Worm (Caenorhabditis elegans): ENCODE data around the gene F16B4.7.

The F16B4.7 gene

DNA sequence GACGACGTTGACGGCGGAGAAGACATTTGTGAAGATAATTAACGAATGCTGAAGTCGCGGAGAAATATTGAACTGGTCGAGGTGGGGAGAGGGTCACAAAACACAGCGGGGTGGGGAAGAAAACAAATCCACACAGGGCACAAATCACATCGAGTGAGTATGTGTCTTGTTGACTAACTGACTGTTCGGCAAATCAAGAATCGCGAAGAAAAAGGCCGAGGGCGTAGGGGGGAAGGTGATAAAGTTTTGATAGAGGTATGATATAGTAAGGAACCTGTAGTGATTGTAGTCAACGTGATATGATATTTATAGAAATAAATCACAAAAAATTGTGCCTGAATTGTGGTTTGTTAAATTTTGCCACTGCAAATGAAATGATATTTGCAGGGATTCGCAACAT lies 22.3 kb downstream of the F16B4.7 start, which contains the start of gene nhr-178 (continued):
- peak; percentile 68 for TF ChIP-seq nhr-85 (tag)
- TF ChIP-seq F16B12.6 (tag; optimal IDR thresholded peaks at IDR 0.05): no peak
- no peak for TF ChIP-seq unc-86 (tag; optimal IDR thresholded peaks at IDR 0.05)
- TF ChIP-seq lir-3 (tag; optimal IDR thresholded peaks at IDR 0.05; ENCODE audit: poor library complexity): no peak
- no peak for TF ChIP-seq efl-3 (GFP tag; optimal IDR thresholded peaks at IDR 0.05)
- TF ChIP-seq lin-13 (GFP tag; optimal IDR thresholded peaks at IDR 0.05): no peak
- no peak for TF ChIP-seq grh-1 (GFP tag; IDR thresholded peaks at IDR 0.05)
- TF ChIP-seq lin-35 (GFP tag; optimal IDR thresholded peaks at IDR 0.05): peak in 1 of 2 experiments; percentile 46
- no peak for TF ChIP-seq pax-3 (tag; optimal IDR thresholded peaks at IDR 0.05)
- TF ChIP-seq egl-13 (tag; optimal IDR thresholded peaks at IDR 0.05): no peak
- no peak for TF ChIP-seq sptf-1 (tag; optimal IDR thresholded peaks at IDR 0.05)
- peak; percentile 33 for TF ChIP-seq snu-23 (GFP tag; optimal IDR thresholded peaks at IDR 0.05)
- TF ChIP-seq nhr-11 (tag; optimal IDR thresholded peaks at IDR 0.05): no peak
- no peak for TF ChIP-seq ceh-88 (GFP tag; IDR thresholded peaks at IDR 0.05)

DNA sequence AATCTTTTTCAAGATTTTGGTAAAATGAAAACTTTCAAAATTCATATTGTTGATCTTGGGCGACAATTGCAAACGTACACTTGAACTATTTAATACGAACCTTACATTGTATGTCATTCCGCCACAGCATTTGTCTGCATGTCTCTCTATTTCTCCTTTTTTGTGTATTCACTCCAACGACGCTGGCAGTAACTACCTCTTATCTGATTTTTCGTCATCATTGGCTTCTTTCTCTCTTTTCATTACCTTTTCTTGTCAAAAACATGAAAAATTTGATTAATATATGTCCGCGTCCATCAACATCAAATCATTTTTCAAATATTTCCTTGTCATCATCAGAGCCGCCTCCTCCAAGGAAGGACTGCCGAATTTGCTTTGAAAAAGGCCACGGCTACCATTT lies 24.6 kb downstream of the F16B4.7 start, which contains the start of gene nhr-177:
Gene nhr-177 (plus strand): TSS at position 167 of the 400 bp plus-strand sequence.
- TF ChIP-seq nhr-85 (tag) (peak; percentile 66), elt-2 (tag; optimal IDR thresholded peaks at IDR 0.05) (peak; percentile 45), ceh-8 (GFP tag; optimal IDR thresholded peaks at IDR 0.05) (no peak), nhr-90 (tag; optimal IDR thresholded peaks at IDR 0.05; ENCODE audit: poor library complexity) (peak; percentile 10), unc-86 (tag; optimal IDR thresholded peaks at IDR 0.05) (no peak), sptf-1 (tag; optimal IDR thresholded peaks at IDR 0.05) (no peak), sup-37 (GFP tag; optimal IDR thresholded peaks at IDR 0.05) (no peak), snu-23 (GFP tag; optimal IDR thresholded peaks at IDR 0.05) (peak; percentile 19), lin-35 (GFP tag; optimal IDR thresholded peaks at IDR 0.05) (peak in 1 of 2 experiments; percentile 1), Y116A8C.19 (tag; optimal IDR thresholded peaks at IDR 0.05; ENCODE audit: borderline replicate concordance) (no peak), blmp-1 (tag; optimal IDR thresholded peaks at IDR 0.05) (peak; percentile 28)

DNA sequence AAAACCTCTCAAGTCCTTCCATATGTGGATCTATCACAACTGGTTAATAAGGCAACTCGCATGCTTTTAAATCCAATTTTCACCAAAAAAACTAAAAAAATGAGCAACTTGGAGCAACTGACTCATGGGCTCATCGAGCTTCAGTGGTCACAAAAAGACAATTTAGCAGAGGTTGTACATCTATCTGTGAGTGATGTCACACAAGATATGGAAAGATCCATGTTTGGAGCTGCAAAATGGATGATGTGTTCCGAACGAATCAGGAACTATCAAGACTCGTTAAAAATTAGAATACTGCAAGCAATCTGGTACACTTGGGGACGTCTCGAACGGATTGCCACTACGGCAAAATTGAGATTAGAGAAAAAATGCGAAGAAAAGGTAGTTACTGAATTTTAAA lies 26.1 kb downstream of the F16B4.7 start:
- TF ChIP-seq mef-2 (tag; optimal IDR thresholded peaks at IDR 0.05): no peak
- no peak for TF ChIP-seq mab-9 (GFP tag; IDR thresholded peaks at IDR 0.05)
- no peak for TF ChIP-seq nhr-71 (tag; optimal IDR thresholded peaks at IDR 0.05)
- TF ChIP-seq nhr-85 (tag): no peak
- TF ChIP-seq nhr-47 (tag; optimal IDR thresholded peaks at IDR 0.05): no peak
- no peak for TF ChIP-seq sup-37 (GFP tag; optimal IDR thresholded peaks at IDR 0.05)
- no peak for TF ChIP-seq lsy-2 (tag; optimal IDR thresholded peaks at IDR 0.05)
- TF ChIP-seq sox-4 (tag; optimal IDR thresholded peaks at IDR 0.05): no peak
- no peak for TF ChIP-seq hlh-17 (GFP tag; optimal IDR thresholded peaks at IDR 0.05; ENCODE audit: borderline replicate concordance)
- no peak for TF ChIP-seq grh-1 (GFP tag; IDR thresholded peaks at IDR 0.05)
- no peak for TF ChIP-seq F16B12.6 (tag; optimal IDR thresholded peaks at IDR 0.05)
- TF ChIP-seq efl-3 (GFP tag; optimal IDR thresholded peaks at IDR 0.05): no peak
- no peak for TF ChIP-seq skn-1 (tag; optimal IDR thresholded peaks at IDR 0.05)
- no peak for TF ChIP-seq ceh-8 (GFP tag; optimal IDR thresholded peaks at IDR 0.05)
- TF ChIP-seq lin-13 (GFP tag; optimal IDR thresholded peaks at IDR 0.05): no peak

DNA sequence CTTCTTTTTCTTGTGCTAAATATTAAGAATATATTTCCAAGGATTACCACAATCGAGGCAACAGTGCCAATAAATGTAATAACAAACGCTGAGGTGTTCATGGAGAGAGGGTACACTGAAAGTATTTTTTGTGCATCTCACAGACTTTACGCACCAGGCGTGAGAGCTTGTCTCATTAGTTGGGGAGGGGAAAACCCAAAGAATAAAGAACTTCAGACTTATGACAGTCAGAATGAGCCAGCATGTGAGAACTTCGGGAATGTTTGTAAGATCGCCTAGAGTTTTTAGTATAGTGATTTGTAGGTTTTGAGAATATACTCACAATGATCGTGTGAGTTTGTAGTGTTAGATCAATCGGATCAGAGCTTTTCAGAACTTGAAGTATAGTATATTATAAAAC lies 29.2 kb downstream of the F16B4.7 start, which contains the start of gene srbc-41:
Gene srbc-41 (minus strand): TSS at position 101 of the 400 bp plus-strand sequence.
- TF ChIP-seq lin-35 (GFP tag; optimal IDR thresholded peaks at IDR 0.05): no peak
- TF ChIP-seq pqm-1 (tag; optimal IDR thresholded peaks at IDR 0.05): no peak
- TF ChIP-seq mdl-1 (tag; optimal IDR thresholded peaks at IDR 0.05): no peak
- no peak for TF ChIP-seq ces-1 (GFP tag; optimal IDR thresholded peaks at IDR 0.05)
- no peak for TF ChIP-seq efl-3 (GFP tag; optimal IDR thresholded peaks at IDR 0.05)
- TF ChIP-seq zip-4 (GFP tag; optimal IDR thresholded peaks at IDR 0.05): no peak
- TF ChIP-seq ceh-90 (tag; optimal IDR thresholded peaks at IDR 0.05): no peak
- no peak for TF ChIP-seq hpl-2 (GFP tag; optimal IDR thresholded peaks at IDR 0.05)
- TF ChIP-seq fkh-4 (tag; optimal IDR thresholded peaks at IDR 0.05; ENCODE audit: borderline replicate concordance): no peak
- TF ChIP-seq Y116A8C.19 (tag; optimal IDR thresholded peaks at IDR 0.05; ENCODE audit: borderline replicate concordance): no peak
- TF ChIP-seq fos-1 (tag; optimal IDR thresholded peaks at IDR 0.05): no peak
- no peak for TF ChIP-seq nhr-12 (tag; optimal IDR thresholded peaks at IDR 0.05)
- TF ChIP-seq nhr-90 (tag; optimal IDR thresholded peaks at IDR 0.05; ENCODE audit: poor library complexity): no peak

Data from whole organism, L1 larva.